Worm (Caenorhabditis elegans): ENCODE results near the gene cdc-25.2.

The cdc-25.2 gene

ce11 chrV:1569750-1570419, 3.0 kb downstream of the cdc-25.2 start:
- TF ChIP-seq nfya-2 (GFP tag; IDR thresholded peaks at IDR 0.05) (no peak), Y95B8A.8 (GFP tag; IDR thresholded peaks at IDR 0.05) (no peak), madf-6 (GFP tag; IDR thresholded peaks at IDR 0.05) (no peak), mes-4 (tag; optimal IDR thresholded peaks at IDR 0.05) (no peak), C06A6.2 (GFP tag; conservative IDR thresholded peaks at IDR 0.05) (no peak), madf-10 (tag; optimal IDR thresholded peaks at IDR 0.05) (no peak), zim-3 (tag; optimal IDR thresholded peaks at IDR 0.05) (no peak), Y67H2A.10 (GFP tag; conservative IDR thresholded peaks at IDR 0.05) (no peak), sptf-2 (GFP tag; optimal IDR thresholded peaks at IDR 0.05) (no peak), rcor-1 (GFP tag; IDR thresholded peaks at IDR 0.05) (no peak), die-1 (tag; optimal IDR thresholded peaks at IDR 0.05) (no peak)

DNA sequence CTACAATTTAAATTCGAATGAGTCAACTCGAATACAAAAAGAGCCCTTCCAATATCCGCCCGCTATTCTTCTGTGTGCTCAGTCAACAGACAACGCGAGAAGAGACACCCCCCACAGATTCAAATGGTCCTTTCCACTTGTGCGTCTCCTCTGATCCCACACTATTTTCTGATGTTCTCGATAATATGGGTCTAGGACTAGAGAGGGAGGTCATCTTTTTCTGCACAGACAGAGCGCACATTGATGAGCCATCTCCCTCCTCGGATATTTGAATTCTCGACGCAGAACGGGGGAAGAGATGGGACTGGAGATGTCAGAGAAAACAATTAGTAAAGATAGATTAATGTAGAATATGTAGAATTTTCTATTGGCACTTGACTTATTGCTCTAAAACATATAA, 3.8 kb downstream of the cdc-25.2 start:
- TF ChIP-seq unc-130 (GFP tag; optimal IDR thresholded peaks at IDR 0.05) (no peak), madf-10 (tag; optimal IDR thresholded peaks at IDR 0.05) (no peak), Y79H2A.3 (GFP tag; conservative IDR thresholded peaks at IDR 0.05) (no peak), ets-4 (GFP tag; optimal IDR thresholded peaks at IDR 0.05) (no peak), sea-2 (GFP tag; IDR thresholded peaks at IDR 0.05) (no peak)

DNA sequence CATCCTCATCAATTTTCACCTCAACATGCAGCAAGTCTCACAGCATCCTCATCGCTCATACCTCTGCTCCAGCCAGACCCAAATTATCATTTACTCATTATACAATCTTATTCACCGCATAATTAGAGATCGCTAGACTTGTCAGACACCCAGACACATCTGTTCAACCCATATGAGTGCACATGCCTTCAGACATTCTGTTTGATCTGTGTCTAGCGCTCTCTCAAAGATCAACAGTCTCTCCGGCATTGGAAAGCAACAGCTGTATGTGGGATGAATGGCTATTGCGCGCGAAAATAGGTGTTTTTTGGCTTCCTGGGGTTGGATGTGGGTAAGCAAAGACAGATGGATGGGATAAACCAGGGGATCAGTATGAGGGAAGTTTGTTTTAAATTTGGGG, 5.7 kb downstream of the cdc-25.2 start:
- TF ChIP-seq cebp-1 (GFP tag; IDR thresholded peaks at IDR 0.05): no peak
- TF ChIP-seq cebp-1 (tag; optimal IDR thresholded peaks at IDR 0.05): no peak
- no peak for TF ChIP-seq efl-1 (GFP tag; optimal IDR thresholded peaks at IDR 0.05)

ce11 chrV:1574599-1574998, 7.7 kb downstream of the cdc-25.2 start:
- TF ChIP-seq nhr-80 (tag; optimal IDR thresholded peaks at IDR 0.05) (no peak), lsy-27 (tag; optimal IDR thresholded peaks at IDR 0.05; ENCODE audit: borderline replicate concordance, insufficient read depth) (no peak), cebp-1 (GFP tag; IDR thresholded peaks at IDR 0.05) (no peak), cebp-1 (tag; optimal IDR thresholded peaks at IDR 0.05) (no peak), hlh-26 (GFP tag; conservative IDR thresholded peaks at IDR 0.05) (no peak), Y53G8AR.9 (GFP tag; conservative IDR thresholded peaks at IDR 0.05) (no peak), ztf-26 (tag; optimal IDR thresholded peaks at IDR 0.05) (no peak), fkh-3 (tag; optimal IDR thresholded peaks at IDR 0.05) (no peak), B0261.1 (tag; optimal IDR thresholded peaks at IDR 0.05) (no peak), aptf-2 (GFP tag; conservative IDR thresholded peaks at IDR 0.05) (no peak), attf-3 (GFP tag; conservative IDR thresholded peaks at IDR 0.05) (no peak), nhr-27 (tag; optimal IDR thresholded peaks at IDR 0.05) (no peak), nhr-120 (GFP tag; IDR thresholded peaks at IDR 0.05) (no peak), chd-7 (tag; optimal IDR thresholded peaks at IDR 0.05) (no peak), Y67H2A.10 (GFP tag; conservative IDR thresholded peaks at IDR 0.05) (no peak), F37B4.10 (GFP tag; IDR thresholded peaks at IDR 0.05) (no peak), snpc-4 (GFP tag; optimal IDR thresholded peaks at IDR 0.05) (no peak), snpc-4 (tag; optimal IDR thresholded peaks at IDR 0.05) (no peak), tlf-1 (GFP tag; optimal IDR thresholded peaks at IDR 0.05) (no peak), K11D2.4 (GFP tag; IDR thresholded peaks at IDR 0.05) (no peak), C06A6.2 (GFP tag; conservative IDR thresholded peaks at IDR 0.05) (no peak)
